Worm (Caenorhabditis elegans) whole organism, young adult: ENCODE results near the gene F32H5.3.
A peak's percentile ranks its signal among the peaks of the same experiment; 100 is the strongest.

Experiments
- B0035.1 ChIP-seq: sonication (generic microtip); optimal IDR thresholded peaks from 2 replicates; lab custom pipeline; 2016; ENCODE audit warnings: missing genetic modification characterization, mild to moderate bottlenecking, missing compliant biosample characterization, missing genotype, missing genetic modification reagents
- B0336.3 ChIP-seq: fragments of 200-800 bp; sonication (Bioruptor generic); IDR thresholded peaks from 2 replicates; pipeline ENCODE4 v1.3.6; 2022; ENCODE audit warnings: missing genetic modification characterization, missing compliant biosample characterization
- C17E4.6 ChIP-seq: fragments of 200-800 bp; sonication (Bioruptor generic); IDR thresholded peaks from 2 replicates; pipeline ENCODE4 v1.3.6; 2022; ENCODE audit warnings: missing genetic modification reagents, missing genetic modification characterization, missing compliant biosample characterization
- D2030.7 ChIP-seq: fragments of 200-800 bp; sonication (Bioruptor generic); IDR thresholded peaks from 2 replicates; pipeline ENCODE4 v1.3.6; 2022; ENCODE audit warnings: missing genetic modification reagents, missing genetic modification characterization, missing compliant biosample characterization
- F49E8.2 ChIP-seq: sonication (generic microtip); optimal IDR thresholded peaks from 3 replicates; lab custom pipeline; 2017; ENCODE audit warnings: missing genetic modification characterization, mild to moderate bottlenecking, missing compliant biosample characterization, antibody characterized with exemption, moderate library complexity; ENCODE audit not compliant: insufficient read depth
- F57C9.4 ChIP-seq: sonication (generic microtip); optimal IDR thresholded peaks from 2 replicates; lab custom pipeline; 2017; ENCODE audit warnings: mild to moderate bottlenecking, missing genetic modification characterization, missing compliant biosample characterization
- T26A5.8 ChIP-seq: sonication (generic microtip); optimal IDR thresholded peaks from 2 replicates; lab custom pipeline; 2016; ENCODE audit warnings: missing genetic modification characterization, missing compliant biosample characterization
- Y95B8A.8 ChIP-seq: fragments of 200-800 bp; sonication (Bioruptor generic); IDR thresholded peaks from 2 replicates; pipeline ENCODE4 v1.3.6; 2022; ENCODE audit warnings: missing genetic modification reagents, missing genetic modification characterization, missing compliant biosample characterization
- ama-1 ChIP-seq, 3 experiments: fragments of 150-350 bp in 1 of 3; sonication (generic microtip) in 2 of 3; optimal IDR thresholded peaks; 2 replicates each; lab custom pipeline; 2014 to 2018; ENCODE audit warnings: missing biosample characterization in 2 of 3, missing genetic modification characterization in 2 of 3, missing genetic modification reagents in 2 of 3
- aptf-2 ChIP-seq: fragments of 200-800 bp; sonication (Bioruptor generic); conservative IDR thresholded peaks from 2 replicates; pipeline ENCODE4 v1.3.6; 2022; ENCODE audit warnings: missing genetic modification reagents, missing genetic modification characterization, missing compliant biosample characterization
- aptf-3 ChIP-seq: fragments of 200-800 bp; sonication (Bioruptor generic); IDR thresholded peaks from 2 replicates; pipeline ENCODE4 v1.3.6; 2022; ENCODE audit warnings: missing genetic modification characterization, missing compliant biosample characterization
- atf-7 ChIP-seq: sonication (generic microtip); optimal IDR thresholded peaks from 2 replicates; lab custom pipeline; 2017; ENCODE audit warnings: mild to moderate bottlenecking, missing genetic modification characterization, missing compliant biosample characterization
- attf-3 ChIP-seq: fragments of 200-800 bp; sonication (Bioruptor generic); conservative IDR thresholded peaks from 2 replicates; pipeline ENCODE4 v1.3.6; 2022; ENCODE audit warnings: missing genetic modification reagents, missing genetic modification characterization, missing compliant biosample characterization
- attf-6 ChIP-seq: fragments of 200-800 bp; sonication (Bioruptor generic); IDR thresholded peaks from 2 replicates; pipeline ENCODE4 v1.3.6; 2022; ENCODE audit warnings: missing genetic modification reagents, missing genetic modification characterization, missing compliant biosample characterization
- cebp-1 ChIP-seq, 2 experiments: fragments of 200-800 bp in 1 of 2; sonication (Bioruptor generic) in 1 of 2; sonication (generic microtip) in 1 of 2; IDR thresholded peaks in 1 of 2; optimal IDR thresholded peaks in 1 of 2; 2 replicates each; pipeline versions ENCODE4 v1.3.6 to Lab custom; 2017 to 2022; ENCODE audit warnings: missing compliant biosample characterization in 2 of 2, missing genetic modification characterization in 2 of 2, mild to moderate bottlenecking in 1 of 2, missing genetic modification reagents in 1 of 2, moderate library complexity in 1 of 2
- ceh-100 ChIP-seq: fragments of 200-800 bp; sonication (Bioruptor generic); IDR thresholded peaks from 2 replicates; pipeline ENCODE4 v1.3.6; 2022; ENCODE audit warnings: missing genetic modification reagents, missing genetic modification characterization, missing compliant biosample characterization
- ceh-27 ChIP-seq: fragments of 200-800 bp; sonication (Bioruptor generic); optimal IDR thresholded peaks from 2 replicates; lab custom pipeline; 2018; ENCODE audit warnings: mild to moderate bottlenecking, missing genetic modification characterization, moderate library complexity, missing compliant biosample characterization
- dpff-1 ChIP-seq: sonication (generic microtip); optimal IDR thresholded peaks from 2 replicates; lab custom pipeline; 2017; ENCODE audit warnings: mild to moderate bottlenecking, missing genetic modification characterization, missing compliant biosample characterization
- egrh-3 ChIP-seq: fragments of 200-800 bp; sonication (Bioruptor generic); IDR thresholded peaks from 2 replicates; pipeline ENCODE4 v1.3.6; 2022; ENCODE audit warnings: missing genetic modification reagents, missing genetic modification characterization, missing compliant biosample characterization
- ekl-4 ChIP-seq: fragments of 200-800 bp; sonication (Bioruptor generic); IDR thresholded peaks from 2 replicates; pipeline ENCODE4 v1.3.6; 2022; ENCODE audit warnings: missing genetic modification reagents, missing genetic modification characterization, missing compliant biosample characterization
- ets-4 ChIP-seq: fragments of 200-800 bp; sonication (Bioruptor generic); optimal IDR thresholded peaks from 2 replicates; lab custom pipeline; 2018; ENCODE audit warnings: mild to moderate bottlenecking, missing genetic modification characterization, missing compliant biosample characterization
- gei-17 ChIP-seq: fragments of 200-800 bp; sonication (Bioruptor generic); optimal IDR thresholded peaks from 2 replicates; lab custom pipeline; 2018; ENCODE audit warnings: mild to moderate bottlenecking, missing genetic modification characterization, missing compliant biosample characterization
- hsf-1 ChIP-seq: fragments of 200-800 bp; sonication (Bioruptor generic); IDR thresholded peaks from 2 replicates; pipeline ENCODE4 v1.3.6; 2022; ENCODE audit warnings: missing genetic modification reagents, missing genetic modification characterization, missing compliant biosample characterization
- lag-1 ChIP-seq: fragments of 200-800 bp; sonication (Bioruptor generic); IDR thresholded peaks from 2 replicates; pipeline ENCODE4 v1.3.6; 2022; ENCODE audit warnings: missing genetic modification reagents, missing genetic modification characterization, missing compliant biosample characterization
- lin-26 ChIP-seq: fragments of 200-800 bp; sonication (Bioruptor generic); IDR thresholded peaks from 2 replicates; pipeline ENCODE4 v1.3.6; 2022; ENCODE audit warnings: missing genetic modification reagents, missing genetic modification characterization, missing compliant biosample characterization
- lin-35 ChIP-seq, 3 experiments: fragments of 150-350 bp in 2 of 3; sonication (generic microtip) in 1 of 3; optimal IDR thresholded peaks; 2 replicates each; lab custom pipeline; 2014 to 2018; ENCODE audit warnings: missing biosample characterization in 3 of 3, missing genetic modification characterization in 3 of 3, missing genetic modification reagents in 3 of 3
- lin-54 ChIP-seq: fragments of 200-800 bp; sonication (Bioruptor generic); optimal IDR thresholded peaks from 2 replicates; lab custom pipeline; 2018; ENCODE audit warnings: mild to moderate bottlenecking, missing genetic modification characterization, missing compliant biosample characterization
- madf-6 ChIP-seq: fragments of 200-800 bp; sonication (Bioruptor generic); IDR thresholded peaks from 2 replicates; pipeline ENCODE4 v1.3.6; 2022; ENCODE audit warnings: missing genetic modification reagents, missing genetic modification characterization, missing compliant biosample characterization
- madf-8 ChIP-seq: fragments of 200-800 bp; sonication (Bioruptor generic); conservative IDR thresholded peaks from 2 replicates; pipeline ENCODE4 v1.3.6; 2022; ENCODE audit warnings: missing genetic modification reagents, missing genetic modification characterization, missing compliant biosample characterization
- nhr-179 ChIP-seq: sonication (generic microtip); optimal IDR thresholded peaks from 2 replicates; lab custom pipeline; 2016; ENCODE audit warnings: mild to moderate bottlenecking, missing genetic modification characterization, missing compliant biosample characterization
- pbrm-1 ChIP-seq: fragments of 200-800 bp; sonication (Bioruptor generic); IDR thresholded peaks from 2 replicates; pipeline ENCODE4 v1.3.6; 2022; ENCODE audit warnings: missing genetic modification reagents, missing genetic modification characterization, missing compliant biosample characterization
- rcor-1 ChIP-seq: fragments of 200-800 bp; sonication (Bioruptor generic); IDR thresholded peaks from 2 replicates; pipeline ENCODE4 v1.3.6; 2022; ENCODE audit warnings: missing genetic modification reagents, missing genetic modification characterization, missing compliant biosample characterization
- rec-8 ChIP-seq, 2 experiments: sonication (generic microtip); optimal IDR thresholded peaks; 2 replicates each; lab custom pipeline; 2016; ENCODE audit warnings: mild to moderate bottlenecking in 2 of 2, missing genetic modification characterization in 2 of 2, missing genetic modification reagents in 2 of 2, missing genotype in 2 of 2, missing biosample characterization in 1 of 2, missing compliant biosample characterization in 1 of 2, moderate library complexity in 1 of 2
- repo-1 ChIP-seq: sonication (generic microtip); optimal IDR thresholded peaks from 2 replicates; lab custom pipeline; 2017; ENCODE audit warnings: mild to moderate bottlenecking, missing genetic modification characterization, missing compliant biosample characterization
- rpc-1 ChIP-seq, 2 experiments: fragments of 150-350 bp in 1 of 2; sonication (generic microtip) in 1 of 2; optimal IDR thresholded peaks; 2 replicates each; lab custom pipeline; 2014 to 2018; ENCODE audit warnings: missing biosample characterization in 1 of 2, missing genetic modification characterization in 1 of 2, missing genetic modification reagents in 1 of 2, missing genotype in 1 of 2
- sdz-38 ChIP-seq: sonication (generic microtip); optimal IDR thresholded peaks from 2 replicates; lab custom pipeline; 2016; ENCODE audit warnings: missing genotype, missing genetic modification characterization, missing compliant biosample characterization
- snpc-3.4 ChIP-seq: sonication (generic microtip); optimal IDR thresholded peaks from 2 replicates; lab custom pipeline; 2017; ENCODE audit warnings: missing genetic modification characterization, mild to moderate bottlenecking, missing compliant biosample characterization, antibody characterized with exemption, moderate library complexity, missing genotype, missing genetic modification reagents
- snpc-4 ChIP-seq, 5 experiments: fragments of 150-350 bp in 1 of 5; sonication (generic microtip) in 4 of 5; optimal IDR thresholded peaks; 2 replicates each; lab custom pipeline; 2014 to 2018; ENCODE audit warnings: missing genetic modification characterization in 5 of 5, missing biosample characterization in 3 of 5, antibody characterized with exemption in 2 of 5, mild to moderate bottlenecking in 2 of 5, missing compliant biosample characterization in 2 of 5, missing genotype in 2 of 5, moderate library complexity in 2 of 5, missing genetic modification reagents in 1 of 5
- tbp1 ChIP-seq: fragments of 200-800 bp; sonication (Bioruptor generic); optimal IDR thresholded peaks from 2 replicates; lab custom pipeline; 2018; ENCODE audit warnings: mild to moderate bottlenecking, missing genetic modification characterization, missing compliant biosample characterization
- unc-130 ChIP-seq: sonication (generic microtip); optimal IDR thresholded peaks from 2 replicates; lab custom pipeline; 2016; ENCODE audit warnings: missing genetic modification reagents, missing genetic modification characterization, missing compliant biosample characterization
- unc-62 ChIP-seq: fragments of 150-350 bp; optimal IDR thresholded peaks from 2 replicates; lab custom pipeline; 2014; ENCODE audit warnings: missing biosample characterization, missing genetic modification reagents, missing genetic modification characterization
- xnd-1 ChIP-seq: sonication (generic microtip); optimal IDR thresholded peaks from 2 replicates; lab custom pipeline; 2016; ENCODE audit warnings: missing genotype, missing genetic modification reagents, missing genetic modification characterization, missing compliant biosample characterization
- zim-3 ChIP-seq: sonication (generic microtip); optimal IDR thresholded peaks from 2 replicates; lab custom pipeline; 2017; ENCODE audit warnings: mild to moderate bottlenecking, missing genetic modification characterization, moderate library complexity, missing compliant biosample characterization
- ztf-22 ChIP-seq: fragments of 200-800 bp; sonication (Bioruptor generic); optimal IDR thresholded peaks from 2 replicates; lab custom pipeline; 2018; ENCODE audit warnings: mild to moderate bottlenecking, missing genetic modification characterization, moderate library complexity, missing compliant biosample characterization
- ztf-28 ChIP-seq: fragments of 200-800 bp; sonication (Bioruptor generic); IDR thresholded peaks from 2 replicates; pipeline ENCODE4 v1.3.6; 2022; ENCODE audit warnings: missing genetic modification reagents, missing genetic modification characterization, missing compliant biosample characterization
- ztf-6 ChIP-seq: fragments of 200-800 bp; sonication (Bioruptor generic); IDR thresholded peaks from 2 replicates; pipeline ENCODE4 v1.3.6; 2022; ENCODE audit warnings: missing genetic modification reagents, missing genetic modification characterization, missing compliant biosample characterization

The F32H5.3 gene

DNA sequence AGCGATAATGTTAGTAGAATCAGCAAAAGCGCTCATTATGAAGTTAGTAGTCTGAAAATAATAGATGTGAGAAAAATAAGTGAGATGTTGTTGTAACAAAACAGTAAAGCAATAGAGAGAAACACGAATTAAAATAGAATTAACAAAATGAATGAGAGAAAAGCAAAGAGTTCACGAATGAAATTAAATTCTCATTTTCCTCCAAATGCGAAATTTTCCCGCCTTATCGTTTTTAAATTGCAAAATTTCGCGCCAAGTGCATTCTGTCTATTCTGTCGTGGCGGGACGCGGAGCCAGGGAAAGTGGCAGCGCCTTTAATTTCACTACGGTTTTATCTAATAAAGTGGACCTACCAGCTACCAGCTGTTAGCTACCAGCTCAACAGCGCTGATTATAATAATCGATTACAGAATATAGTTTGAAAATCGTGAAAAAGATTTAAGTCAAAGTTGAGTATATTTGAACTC, 46.9 kb upstream of the F32H5.3 start, which contains the start of gene nasp-2 (continued):
- no peak for TF ChIP-seq ztf-22 (GFP tag; lab: Kevin White, UChicago)
- TF ChIP-seq Y95B8A.8, result peak; percentile 97
- TF ChIP-seq unc-62 (GFP tag; lab: Kevin White, UChicago), result no peak
- TF ChIP-seq lin-54 (GFP tag; lab: Kevin White, UChicago), result peak; percentile 96
- peak; percentile 100 for TF ChIP-seq madf-6 (GFP tag; lab: Robert Waterston, UW)
- no peak for TF ChIP-seq cebp-1 (GFP tag; IDR thresholded peaks at IDR 0.05; lab: Robert Waterston, UW)
- peak; percentile 25 for TF ChIP-seq cebp-1 (tag; optimal IDR thresholded peaks at IDR 0.05; lab: Kevin White, UChicago)
- peak; percentile 99 for TF ChIP-seq xnd-1 (tag; lab: Kevin White, UChicago)
- no peak for TF ChIP-seq zim-3
- peak; percentile 99 for TF ChIP-seq madf-8 (GFP tag; lab: Robert Waterston, UW)
- TF ChIP-seq lag-1 (GFP tag; lab: Robert Waterston, UW), result no peak
- TF ChIP-seq dpff-1 (tag; lab: Kevin White, UChicago), result no peak
- peak; percentile 73; the same call in 1 of the 2 replicates for TF ChIP-seq aptf-2 (GFP tag; lab: Robert Waterston, UW)
- TF ChIP-seq ekl-4 (GFP tag; lab: Robert Waterston, UW), result peak; percentile 92
- TF ChIP-seq lin-35 (GFP tag; optimal IDR thresholded peaks at IDR 0.05; lab: Kevin White, UChicago), result peak; percentile 27 to 82 (median 73)
- peak; percentile 73 for TF ChIP-seq ceh-100 (GFP tag; lab: Robert Waterston, UW)
- peak; percentile 5 for TF ChIP-seq ceh-27 (GFP tag; lab: Kevin White, UChicago)
- TF ChIP-seq attf-3 (GFP tag; lab: Robert Waterston, UW), result peak; percentile 96
- TF ChIP-seq C17E4.6 (GFP tag; lab: Robert Waterston, UW), result peak; percentile 88
- TF ChIP-seq tbp1 (GFP tag; lab: Kevin White, UChicago), result peak; percentile 73
- no peak for TF ChIP-seq ama-1 (optimal IDR thresholded peaks at IDR 0.05; lab: Kevin White, UChicago)
- no peak for TF ChIP-seq ama-1 (GFP tag; optimal IDR thresholded peaks at IDR 0.05; lab: Kevin White, UChicago)
- no peak for TF ChIP-seq ztf-6
- TF ChIP-seq snpc-4 (GFP tag; optimal IDR thresholded peaks at IDR 0.05; lab: Kevin White, UChicago), result peak; percentile 52
- TF ChIP-seq snpc-4 (tag; optimal IDR thresholded peaks at IDR 0.05; lab: Kevin White, UChicago), result peak in 3 of 4 experiments; percentile 44 to 64 (median 63)
- peak; percentile 91 for TF ChIP-seq hsf-1 (GFP tag; lab: Robert Waterston, UW)
- no peak for TF ChIP-seq aptf-3 (GFP tag; lab: Robert Waterston, UW)
- TF ChIP-seq snpc-3.4 (tag; lab: Kevin White, UChicago), result peak; percentile 95
- no peak for TF ChIP-seq T26A5.8 (tag; lab: Kevin White, UChicago)
- peak; percentile 77 for TF ChIP-seq lin-26 (GFP tag; lab: Robert Waterston, UW)
- no peak for TF ChIP-seq rpc-1 (optimal IDR thresholded peaks at IDR 0.05; lab: Kevin White, UChicago)
- TF ChIP-seq rpc-1 (tag; optimal IDR thresholded peaks at IDR 0.05; lab: Kevin White, UChicago), result peak; percentile 14
- TF ChIP-seq rec-8 (tag; optimal IDR thresholded peaks at IDR 0.05; lab: Kevin White, UChicago), result no peak
- peak; percentile 92 for TF ChIP-seq B0336.3
- TF ChIP-seq repo-1 (tag; lab: Kevin White, UChicago), result no peak
- no peak for TF ChIP-seq atf-7 (tag; lab: Kevin White, UChicago)
- TF ChIP-seq B0035.1 (tag; lab: Kevin White, UChicago), result no peak
- TF ChIP-seq ets-4 (GFP tag; lab: Kevin White, UChicago), result no peak
- TF ChIP-seq pbrm-1 (GFP tag; lab: Robert Waterston, UW), result peak; percentile 82
- no peak for TF ChIP-seq nhr-179 (tag; lab: Kevin White, UChicago)
- peak; percentile 78; the same call in 1 of the 2 replicates for TF ChIP-seq ztf-28
- peak; percentile 94 for TF ChIP-seq rcor-1 (GFP tag; lab: Robert Waterston, UW)
- no peak for TF ChIP-seq F57C9.4 (tag; lab: Kevin White, UChicago)
- TF ChIP-seq D2030.7 (GFP tag; lab: Robert Waterston, UW), result peak; percentile 98
- TF ChIP-seq sdz-38 (tag; lab: Kevin White, UChicago), result no peak
- TF ChIP-seq attf-6 (GFP tag; lab: Robert Waterston, UW), result peak; percentile 89
- peak; percentile 53; the same call in 1 of the 2 replicates for TF ChIP-seq egrh-3 (GFP tag; lab: Robert Waterston, UW)
- TF ChIP-seq F49E8.2 (tag; lab: Kevin White, UChicago), result peak; percentile 96
- TF ChIP-seq unc-130 (GFP tag; lab: Kevin White, UChicago), result peak; percentile 90
- no peak for TF ChIP-seq gei-17 (GFP tag; lab: Kevin White, UChicago)
